Worm (Caenorhabditis elegans) whole organism, mixed stage, embryonic: ENCODE measurements around the gene M01F1.4.

Experiments
- lin-13 ChIP-seq: fragments of 150-350 bp; optimal IDR thresholded peaks from 2 replicates; lab custom pipeline; 2014; ENCODE audit warnings: missing biosample characterization, missing genetic modification characterization
- mep-1 ChIP-seq: fragments of 150-350 bp; optimal IDR thresholded peaks from 2 replicates; lab custom pipeline; 2017; ENCODE audit warnings: missing biosample characterization, missing genetic modification reagents, missing genetic modification characterization, inconsistent platforms
- mls-2 ChIP-seq: sonication (generic microtip); optimal IDR thresholded peaks from 2 replicates; lab custom pipeline; 2016; ENCODE audit warnings: mild to moderate bottlenecking, missing genetic modification characterization, moderate library complexity, missing compliant biosample characterization
- nhr-237 ChIP-seq: fragments of 150-350 bp; optimal IDR thresholded peaks from 2 replicates; lab custom pipeline; 2014; ENCODE audit warnings: missing biosample characterization, missing genetic modification characterization

ce11 chrIII:3480950-3481349 is 28.9 kb downstream of the M01F1.4 start:
- TF ChIP-seq lin-13 (tag; lab: Kevin White, UChicago) (no peak), mls-2 (tag; lab: Kevin White, UChicago) (no peak), nhr-237 (tag; lab: Kevin White, UChicago) (no peak), mep-1 (tag; lab: Kevin White, UChicago) (no peak)
